3 worm cellular contexts compared by ENCODE assay signal in genomic region chrIII:4649363-4649768, ce11.
TF ChIP-seq lines count a peak whose summit lies in the region.

No protein-coding gene starts in this region.

TF ChIP-seq in whole organism, L2 larva, 48 proteins besides CTCF, POLR2A, EP300 and RAD21 (continued from another document):
- TF ChIP-seq nhr-11 (tag; optimal IDR thresholded peaks at IDR 0.05; lab: Kevin White, UChicago): no peak
- peak; percentile 98 for TF ChIP-seq F13H6.1 (tag; optimal IDR thresholded peaks at IDR 0.05; lab: Kevin White, UChicago)
- peak; percentile 89 for TF ChIP-seq blmp-1 (tag; optimal IDR thresholded peaks at IDR 0.05; lab: Kevin White, UChicago; ENCODE audit: insufficient read depth)
- TF ChIP-seq C34F6.9 (tag; optimal IDR thresholded peaks at IDR 0.05; lab: Kevin White, UChicago): peak; percentile 99
- TF ChIP-seq mdl-1 (tag; optimal IDR thresholded peaks at IDR 0.05; lab: Kevin White, UChicago): peak; percentile 99
- TF ChIP-seq unc-55 (GFP tag; optimal IDR thresholded peaks at IDR 0.05; lab: Kevin White, UChicago): peak; percentile 89
- TF ChIP-seq sma-9 (GFP tag; optimal IDR thresholded peaks at IDR 0.05; lab: Kevin White, UChicago): peak; percentile 99
- TF ChIP-seq sma-9 (tag; optimal IDR thresholded peaks at IDR 0.05; lab: Kevin White, UChicago): peak; percentile 87
- TF ChIP-seq ama-1 (optimal IDR thresholded peaks at IDR 0.05; lab: Kevin White, UChicago): no peak
- TF ChIP-seq elt-1 (tag; optimal IDR thresholded peaks at IDR 0.05; lab: Kevin White, UChicago): no peak
- TF ChIP-seq unc-39 (tag; optimal IDR thresholded peaks at IDR 0.05; lab: Kevin White, UChicago): no peak
- TF ChIP-seq Y55F3AM.14 (GFP tag; optimal IDR thresholded peaks at IDR 0.05; lab: Kevin White, UChicago): peak; percentile 91
- TF ChIP-seq zag-1 (tag; optimal IDR thresholded peaks at IDR 0.05; lab: Kevin White, UChicago): peak; percentile 86
- peak; percentile 98 for TF ChIP-seq fos-1 (tag; optimal IDR thresholded peaks at IDR 0.05; lab: Kevin White, UChicago)
- peak; percentile 39 for TF ChIP-seq ceh-82 (tag; optimal IDR thresholded peaks at IDR 0.05; lab: Kevin White, UChicago)
- peak; percentile 58 for TF ChIP-seq mab-5 (tag; optimal IDR thresholded peaks at IDR 0.05; lab: Kevin White, UChicago)
- peak; percentile 97 for TF ChIP-seq nhr-129 (tag; optimal IDR thresholded peaks at IDR 0.05; lab: Kevin White, UChicago)
- TF ChIP-seq lin-39 (tag; optimal IDR thresholded peaks at IDR 0.05; lab: Kevin White, UChicago): no peak
- TF ChIP-seq nhr-21 (tag; optimal IDR thresholded peaks at IDR 0.05; lab: Kevin White, UChicago): peak; percentile 98
- no peak for TF ChIP-seq mbf-1 (tag; optimal IDR thresholded peaks at IDR 0.05; lab: Kevin White, UChicago)
- TF ChIP-seq nhr-6 (tag; optimal IDR thresholded peaks at IDR 0.05; lab: Kevin White, UChicago): peak; percentile 88
- TF ChIP-seq sem-4 (tag; optimal IDR thresholded peaks at IDR 0.05; lab: Kevin White, UChicago): peak; percentile 95
- no peak for TF ChIP-seq unc-62 (GFP tag; optimal IDR thresholded peaks at IDR 0.05; lab: Kevin White, UChicago)
- peak; percentile 54 for TF ChIP-seq ztf-4 (tag; optimal IDR thresholded peaks at IDR 0.05; lab: Kevin White, UChicago)
- TF ChIP-seq gmeb-1 (tag; optimal IDR thresholded peaks at IDR 0.05; lab: Kevin White, UChicago): peak; percentile 81

TF ChIP-seq in whole organism, L4 larva, 104 proteins besides CTCF, POLR2A, EP300 and RAD21 (continued from another document and continues in another):
- peak; percentile 86 for TF ChIP-seq hmg-1.1 (GFP tag; IDR thresholded peaks at IDR 0.05; lab: Robert Waterston, UW)
- no peak for TF ChIP-seq Y75B8A.6 (GFP tag; IDR thresholded peaks at IDR 0.05; lab: Robert Waterston, UW)
- TF ChIP-seq snpc-1.2 (GFP tag; IDR thresholded peaks at IDR 0.05; lab: Robert Waterston, UW): no peak
- no peak for TF ChIP-seq lin-15B (tag; optimal IDR thresholded peaks at IDR 0.05; lab: Kevin White, UChicago)
- TF ChIP-seq madf-5 (GFP tag; IDR thresholded peaks at IDR 0.05; lab: Robert Waterston, UW): no peak
- peak; percentile 80 for TF ChIP-seq dpl-1 (GFP tag; optimal IDR thresholded peaks at IDR 0.05; lab: Kevin White, UChicago)
- peak; percentile 49 for TF ChIP-seq egl-27 (tag; optimal IDR thresholded peaks at IDR 0.05; lab: Kevin White, UChicago)
- TF ChIP-seq pqm-1 (tag; optimal IDR thresholded peaks at IDR 0.05; lab: Kevin White, UChicago): peak; percentile 39
- no peak for TF ChIP-seq ces-1 (GFP tag; optimal IDR thresholded peaks at IDR 0.05; lab: Kevin White, UChicago)
- TF ChIP-seq nhr-25 (tag; optimal IDR thresholded peaks at IDR 0.05; lab: Kevin White, UChicago; ENCODE audit: borderline replicate concordance, insufficient read depth): peak; percentile 77
- peak; percentile 96 for TF ChIP-seq mep-1 (tag; optimal IDR thresholded peaks at IDR 0.05; lab: Kevin White, UChicago)
- TF ChIP-seq F44E2.7 (GFP tag; IDR thresholded peaks at IDR 0.05; lab: Robert Waterston, UW): no peak
- TF ChIP-seq arid-1 (GFP tag; conservative IDR thresholded peaks at IDR 0.05; lab: Robert Waterston, UW): peak; percentile 15; the same call in 1 of the 2 replicates
- TF ChIP-seq zfp-2 (tag; optimal IDR thresholded peaks at IDR 0.05; lab: Kevin White, UChicago): peak; percentile 48
- TF ChIP-seq dmd-6 (GFP tag; IDR thresholded peaks at IDR 0.05; lab: Robert Waterston, UW): peak; percentile 99
- peak; percentile 94 for TF ChIP-seq rbr-2 (tag; optimal IDR thresholded peaks at IDR 0.05; lab: Kevin White, UChicago)
- TF ChIP-seq ztf-7 (tag; optimal IDR thresholded peaks at IDR 0.05; lab: Kevin White, UChicago): peak; percentile 34
- TF ChIP-seq aha-1 (tag; lab: Kevin White, UChicago): peak; percentile 99
- peak; percentile 13 for TF ChIP-seq ama-1 (optimal IDR thresholded peaks at IDR 0.05; lab: Kevin White, UChicago)
- TF ChIP-seq tra-1 (GFP tag; IDR thresholded peaks at IDR 0.05; lab: Robert Waterston, UW): peak; percentile 90
- no peak for TF ChIP-seq daf-12 (tag; optimal IDR thresholded peaks at IDR 0.05; lab: Kevin White, UChicago)
- no peak for TF ChIP-seq spr-3 (GFP tag; optimal IDR thresholded peaks at IDR 0.05; lab: Kevin White, UChicago)
- peak; percentile 96 for TF ChIP-seq nhr-11 (tag; optimal IDR thresholded peaks at IDR 0.05; lab: Kevin White, UChicago)
- TF ChIP-seq lin-1 (GFP tag; IDR thresholded peaks at IDR 0.05; lab: Robert Waterston, UW): peak; percentile 88
- TF ChIP-seq daf-16 (GFP tag; optimal IDR thresholded peaks at IDR 0.05; lab: Kevin White, UChicago): peak; percentile 54 to 75
- peak; percentile 77 for TF ChIP-seq daf-16 (tag; optimal IDR thresholded peaks at IDR 0.05; lab: Kevin White, UChicago)
- TF ChIP-seq ZK546.5 (tag; optimal IDR thresholded peaks at IDR 0.05; lab: Kevin White, UChicago): no peak
- TF ChIP-seq dmd-9 (GFP tag; IDR thresholded peaks at IDR 0.05; lab: Robert Waterston, UW): peak; percentile 47; the same call in 1 of the 2 replicates
- TF ChIP-seq F37D6.2 (tag; optimal IDR thresholded peaks at IDR 0.05; lab: Kevin White, UChicago): peak; percentile 77
- TF ChIP-seq zip-11 (GFP tag; IDR thresholded peaks at IDR 0.05; lab: Robert Waterston, UW): no peak
- TF ChIP-seq nhr-77 (tag; optimal IDR thresholded peaks at IDR 0.05; lab: Kevin White, UChicago): peak; percentile 97
- peak; percentile 73; the same call in 1 of the 2 replicates for TF ChIP-seq lin-29 (GFP tag; IDR thresholded peaks at IDR 0.05; lab: Robert Waterston, UW)
- TF ChIP-seq nhr-102 (tag; optimal IDR thresholded peaks at IDR 0.05; lab: Kevin White, UChicago): peak; percentile 93
- peak; percentile 76; the same call in 1 of the 2 replicates for TF ChIP-seq Y105C5A.15 (GFP tag; IDR thresholded peaks at IDR 0.05; lab: Robert Waterston, UW)
- peak; percentile 93 for TF ChIP-seq nhr-6 (tag; optimal IDR thresholded peaks at IDR 0.05; lab: Kevin White, UChicago)
- TF ChIP-seq F49E8.2 (tag; optimal IDR thresholded peaks at IDR 0.05; lab: Kevin White, UChicago; ENCODE audit: borderline replicate concordance): no peak
- peak; percentile 78 for TF ChIP-seq ctbp-1 (GFP tag; IDR thresholded peaks at IDR 0.05; lab: Robert Waterston, UW)
- peak; percentile 89 for TF ChIP-seq ceh-20 (GFP tag; IDR thresholded peaks at IDR 0.05; lab: Robert Waterston, UW)
- peak; percentile 16 for TF ChIP-seq cey-2 (tag; optimal IDR thresholded peaks at IDR 0.05; lab: Kevin White, UChicago; ENCODE audit: borderline replicate concordance, insufficient read depth)
- no peak for TF ChIP-seq lin-39 (tag; optimal IDR thresholded peaks at IDR 0.05; lab: Kevin White, UChicago)
- no peak for TF ChIP-seq sdz-12 (GFP tag; optimal IDR thresholded peaks at IDR 0.05; lab: Kevin White, UChicago)
- TF ChIP-seq lim-7 (GFP tag; IDR thresholded peaks at IDR 0.05; lab: Robert Waterston, UW): no peak
- no peak for TF ChIP-seq R02D3.7 (tag; optimal IDR thresholded peaks at IDR 0.05; lab: Kevin White, UChicago)
- TF ChIP-seq T26A8.4 (GFP tag; IDR thresholded peaks at IDR 0.05; lab: Robert Waterston, UW): peak; percentile 83
- peak; percentile 44 for TF ChIP-seq zip-2 (tag; optimal IDR thresholded peaks at IDR 0.05; lab: Kevin White, UChicago)
- peak; percentile 84 to 89 for TF ChIP-seq lsy-2 (tag; optimal IDR thresholded peaks at IDR 0.05; lab: Kevin White, UChicago)
- TF ChIP-seq T20F7.1 (GFP tag; optimal IDR thresholded peaks at IDR 0.05; lab: Kevin White, UChicago): peak; percentile 86
- peak; percentile 81 for TF ChIP-seq nhr-42 (GFP tag; IDR thresholded peaks at IDR 0.05; lab: Robert Waterston, UW)
- 0 out of 2 replicates have a peak, but pooled peaks have one; percentile 39 for TF ChIP-seq daf-19 (GFP tag; conservative IDR thresholded peaks at IDR 0.05; lab: Robert Waterston, UW)
- TF ChIP-seq egl-43 (GFP tag; IDR thresholded peaks at IDR 0.05; lab: Robert Waterston, UW): no peak
- TF ChIP-seq ztf-11 (tag; optimal IDR thresholded peaks at IDR 0.05; lab: Kevin White, UChicago): no peak
- TF ChIP-seq mes-2 (tag; optimal IDR thresholded peaks at IDR 0.05; lab: Kevin White, UChicago; ENCODE audit: poor library complexity, severe bottlenecking): peak; percentile 78
- TF ChIP-seq spr-1 (tag; optimal IDR thresholded peaks at IDR 0.05; lab: Kevin White, UChicago): peak; percentile 78
- peak; percentile 15; the same call in 1 of the 2 replicates for TF ChIP-seq ceh-44 (GFP tag; IDR thresholded peaks at IDR 0.05; lab: Robert Waterston, UW)

TF ChIP-seq in whole organism, late embryonic, 69 proteins besides CTCF, POLR2A, EP300 and RAD21 (continued from another document):
- TF ChIP-seq ceh-14 (tag; optimal IDR thresholded peaks at IDR 0.05; lab: Kevin White, UChicago) (peak; percentile 32), rnt-1 (tag; optimal IDR thresholded peaks at IDR 0.05; lab: Kevin White, UChicago) (peak; percentile 86), K09A11.1 (tag; optimal IDR thresholded peaks at IDR 0.05; lab: Kevin White, UChicago; ENCODE audit: insufficient read depth) (peak; percentile 43), zip-5 (tag; optimal IDR thresholded peaks at IDR 0.05; lab: Kevin White, UChicago) (no peak), ceh-19 (GFP tag; optimal IDR thresholded peaks at IDR 0.05; lab: Kevin White, UChicago) (peak; percentile 7), elt-4 (tag; optimal IDR thresholded peaks at IDR 0.05; lab: Kevin White, UChicago) (no peak), ceh-6 (GFP tag; optimal IDR thresholded peaks at IDR 0.05; lab: Kevin White, UChicago) (no peak), T23F11.4 (GFP tag; optimal IDR thresholded peaks at IDR 0.05; lab: Kevin White, UChicago) (peak; percentile 65), fkh-6 (tag; optimal IDR thresholded peaks at IDR 0.05; lab: Kevin White, UChicago) (no peak), ceh-22 (tag; optimal IDR thresholded peaks at IDR 0.05; lab: Kevin White, UChicago) (no peak), fax-1 (tag; optimal IDR thresholded peaks at IDR 0.05; lab: Kevin White, UChicago) (no peak), eyg-1 (tag; optimal IDR thresholded peaks at IDR 0.05; lab: Kevin White, UChicago) (no peak), odd-2 (tag; optimal IDR thresholded peaks at IDR 0.05; lab: Kevin White, UChicago) (no peak), hlh-13 (GFP tag; optimal IDR thresholded peaks at IDR 0.05; lab: Kevin White, UChicago) (no peak), ttx-3 (tag; optimal IDR thresholded peaks at IDR 0.05; lab: Kevin White, UChicago) (no peak), K02D7.2 (tag; optimal IDR thresholded peaks at IDR 0.05; lab: Kevin White, UChicago) (no peak), tbx-7 (tag; optimal IDR thresholded peaks at IDR 0.05; lab: Kevin White, UChicago) (no peak), sdc-2 (tag; optimal IDR thresholded peaks at IDR 0.05; lab: Kevin White, UChicago) (no peak), ceh-45 (GFP tag; IDR thresholded peaks at IDR 0.05; lab: Robert Waterston, UW) (no peak), ceh-34 (tag; optimal IDR thresholded peaks at IDR 0.05; lab: Kevin White, UChicago) (peak; percentile 83), sox-2 (GFP tag; IDR thresholded peaks at IDR 0.05; lab: Robert Waterston, UW) (no peak), ref-2 (tag; optimal IDR thresholded peaks at IDR 0.05; lab: Kevin White, UChicago) (peak; percentile 86), dmd-4 (tag; optimal IDR thresholded peaks at IDR 0.05; lab: Kevin White, UChicago; ENCODE audit: borderline replicate concordance) (no peak), hlh-15 (tag; optimal IDR thresholded peaks at IDR 0.05; lab: Kevin White, UChicago) (no peak), elt-2 (tag; optimal IDR thresholded peaks at IDR 0.05; lab: Kevin White, UChicago) (peak; percentile 76), pros-1 (tag; optimal IDR thresholded peaks at IDR 0.05; lab: Kevin White, UChicago) (peak; percentile 40), F13H6.1 (tag; optimal IDR thresholded peaks at IDR 0.05; lab: Kevin White, UChicago) (peak; percentile 85), unc-42 (tag; optimal IDR thresholded peaks at IDR 0.05; lab: Kevin White, UChicago) (peak; percentile 65), unc-3 (GFP tag; conservative IDR thresholded peaks at IDR 0.05; lab: Robert Waterston, UW) (no peak), unc-3 (tag; optimal IDR thresholded peaks at IDR 0.05; lab: Kevin White, UChicago) (no peak), unc-86 (tag; optimal IDR thresholded peaks at IDR 0.05; lab: Kevin White, UChicago) (peak; percentile 2), ahr-1 (tag; optimal IDR thresholded peaks at IDR 0.05; lab: Kevin White, UChicago) (no peak), dve-1 (tag; optimal IDR thresholded peaks at IDR 0.05; lab: Kevin White, UChicago) (peak; percentile 80), madf-2 (tag; optimal IDR thresholded peaks at IDR 0.05; lab: Kevin White, UChicago) (peak; percentile 37), Y22D7AL.16 (tag; optimal IDR thresholded peaks at IDR 0.05; lab: Kevin White, UChicago) (no peak), pqm-1 (tag; optimal IDR thresholded peaks at IDR 0.05; lab: Kevin White, UChicago) (peak; percentile 87), ets-4 (tag; optimal IDR thresholded peaks at IDR 0.05; lab: Kevin White, UChicago) (peak; percentile 93), ama-1 (optimal IDR thresholded peaks at IDR 0.05; lab: Kevin White, UChicago) (no peak)
